Worm (Caenorhabditis elegans): ENCODE data around the gene C03B1.13.

C03B1.13 gene

DNA sequence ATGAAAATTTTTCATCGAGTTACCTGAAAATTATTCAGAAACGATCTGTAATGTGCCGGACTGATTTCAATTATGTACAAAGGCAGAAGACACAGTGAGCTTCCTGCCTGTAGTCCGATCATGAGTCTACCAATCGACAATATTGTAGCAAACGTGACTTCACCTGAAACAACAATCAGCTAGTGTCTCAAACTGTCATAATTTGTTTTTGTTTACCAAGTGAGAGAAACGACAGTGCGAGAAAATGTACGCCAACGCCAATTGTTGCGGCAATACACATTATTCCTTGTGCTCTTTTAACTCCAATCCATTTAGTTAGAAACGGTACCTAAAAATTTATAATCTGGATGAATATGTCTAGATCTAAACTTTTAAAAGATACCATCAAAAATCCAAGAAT is 513 bp downstream of the C03B1.13 start:
- TF ChIP-seq F13C5.2 (tag; optimal IDR thresholded peaks at IDR 0.05) (no peak), tra-4 (tag; optimal IDR thresholded peaks at IDR 0.05) (no peak), ets-7 (tag; optimal IDR thresholded peaks at IDR 0.05) (no peak), B0310.2 (tag; optimal IDR thresholded peaks at IDR 0.05) (no peak), aly-1 (tag; optimal IDR thresholded peaks at IDR 0.05) (no peak), flt-1 (GFP tag; IDR thresholded peaks at IDR 0.05) (no peak), pes-1 (GFP tag; IDR thresholded peaks at IDR 0.05) (no peak)

DNA sequence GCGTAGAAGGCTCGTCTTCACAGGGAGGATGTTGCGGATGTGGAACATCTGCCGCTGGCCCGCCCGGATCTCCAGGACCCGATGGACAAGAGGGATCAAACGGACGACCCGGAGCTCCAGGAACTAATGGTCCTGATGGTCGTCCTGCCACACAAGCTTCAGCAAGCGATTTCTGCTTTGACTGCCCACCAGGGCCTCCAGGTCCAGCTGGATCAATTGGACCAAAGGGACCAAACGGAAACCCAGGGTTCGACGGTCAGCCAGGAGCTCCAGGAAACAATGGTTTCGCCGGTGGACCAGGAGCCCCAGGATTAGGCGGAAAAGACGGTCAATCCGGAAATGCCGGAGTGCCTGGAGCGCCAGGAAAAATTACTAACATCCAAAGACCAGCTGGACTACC is 3.2 kb downstream of the C03B1.13 start:
- no peak for TF ChIP-seq aly-1 (tag; optimal IDR thresholded peaks at IDR 0.05)
- no peak for TF ChIP-seq hmbx-1 (tag; optimal IDR thresholded peaks at IDR 0.05)
- no peak for TF ChIP-seq scrt-1 (GFP tag; IDR thresholded peaks at IDR 0.05)
- no peak for TF ChIP-seq B0310.2 (tag; optimal IDR thresholded peaks at IDR 0.05)
- TF ChIP-seq hmg-4 (GFP tag; optimal IDR thresholded peaks at IDR 0.05) = no peak
- no peak for TF ChIP-seq flt-1 (GFP tag; IDR thresholded peaks at IDR 0.05)
- no peak for TF ChIP-seq ama-1 (optimal IDR thresholded peaks at IDR 0.05)
- TF ChIP-seq tbx-11 (GFP tag; IDR thresholded peaks at IDR 0.05) = no peak
- no peak for TF ChIP-seq sea-1 (GFP tag; conservative IDR thresholded peaks at IDR 0.05)
- TF ChIP-seq hnd-1 (tag; optimal IDR thresholded peaks at IDR 0.05) = no peak
- no peak for TF ChIP-seq tra-4 (tag; optimal IDR thresholded peaks at IDR 0.05)
- no peak for TF ChIP-seq ceh-36 (tag; optimal IDR thresholded peaks at IDR 0.05)
- TF ChIP-seq ets-7 (tag; optimal IDR thresholded peaks at IDR 0.05) = no peak

DNA sequence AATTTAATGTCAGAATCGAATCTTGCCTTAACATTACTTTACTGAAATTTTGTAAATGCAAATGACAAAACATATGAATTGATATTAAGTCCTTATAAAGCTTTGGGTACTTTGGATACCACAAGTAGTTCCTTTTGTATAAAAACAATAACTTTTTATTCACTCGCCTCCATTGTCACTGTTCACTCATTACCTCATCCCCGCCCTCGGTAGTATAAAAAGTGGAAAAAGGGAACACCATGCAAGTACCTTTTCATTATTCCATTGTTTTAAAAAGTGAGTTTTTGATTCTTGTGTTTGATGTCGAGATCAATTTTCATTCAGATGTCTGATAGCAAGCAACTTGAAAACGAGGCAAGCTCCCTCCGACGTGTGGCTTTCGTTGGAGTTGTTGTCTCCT is 3.9 kb downstream of the C03B1.13 start, which contains the start of gene col-171:
Gene col-171 (plus strand): TSS at position 301 of the 400 bp plus-strand sequence.
- TF ChIP-seq B0310.2 (tag; optimal IDR thresholded peaks at IDR 0.05) (no peak), hmbx-1 (tag; optimal IDR thresholded peaks at IDR 0.05) (no peak), ceh-13 (GFP tag; optimal IDR thresholded peaks at IDR 0.05) (no peak)

DNA sequence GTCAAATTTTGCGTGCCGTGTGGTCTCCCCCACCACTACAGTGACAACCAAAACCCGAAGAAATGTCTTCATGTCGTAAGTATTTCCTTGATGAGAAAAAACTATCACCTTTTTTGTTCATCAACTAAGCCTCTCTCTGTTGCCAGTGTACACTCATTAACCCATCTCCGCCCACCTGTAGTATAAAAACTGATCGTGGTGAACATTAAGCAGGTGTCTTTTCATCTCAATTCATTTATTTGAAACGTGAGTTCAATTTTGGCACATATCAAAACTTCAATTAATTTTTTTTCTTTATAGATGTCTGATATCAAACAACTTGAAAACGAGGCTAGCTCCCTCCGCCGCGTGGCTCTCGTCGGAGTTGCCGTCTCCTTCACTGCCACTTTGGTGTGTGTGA is 6.4 kb downstream of the C03B1.13 start, which contains the start of gene col-170:
Gene col-170 (plus strand): TSS at position 301 of the 400 bp plus-strand sequence.
- TF ChIP-seq hnd-1 (tag; optimal IDR thresholded peaks at IDR 0.05) = no peak
- TF ChIP-seq tbx-37 (GFP tag; conservative IDR thresholded peaks at IDR 0.05) = no peak
- TF ChIP-seq sea-1 (GFP tag; conservative IDR thresholded peaks at IDR 0.05) = no peak
- TF ChIP-seq ceh-36 (tag; optimal IDR thresholded peaks at IDR 0.05) = no peak
- TF ChIP-seq hmg-4 (GFP tag; optimal IDR thresholded peaks at IDR 0.05) = no peak
- no peak for TF ChIP-seq scrt-1 (GFP tag; IDR thresholded peaks at IDR 0.05)
- TF ChIP-seq tbx-11 (GFP tag; IDR thresholded peaks at IDR 0.05) = no peak
- TF ChIP-seq aly-1 (tag; optimal IDR thresholded peaks at IDR 0.05) = no peak
- no peak for TF ChIP-seq tra-4 (tag; optimal IDR thresholded peaks at IDR 0.05)
- no peak for TF ChIP-seq F13C5.2 (tag; optimal IDR thresholded peaks at IDR 0.05)
- no peak for TF ChIP-seq ama-1 (optimal IDR thresholded peaks at IDR 0.05)
- TF ChIP-seq B0310.2 (tag; optimal IDR thresholded peaks at IDR 0.05) = no peak
- no peak for TF ChIP-seq ceh-13 (GFP tag; optimal IDR thresholded peaks at IDR 0.05)
- TF ChIP-seq pes-1 (GFP tag; IDR thresholded peaks at IDR 0.05) = no peak

DNA sequence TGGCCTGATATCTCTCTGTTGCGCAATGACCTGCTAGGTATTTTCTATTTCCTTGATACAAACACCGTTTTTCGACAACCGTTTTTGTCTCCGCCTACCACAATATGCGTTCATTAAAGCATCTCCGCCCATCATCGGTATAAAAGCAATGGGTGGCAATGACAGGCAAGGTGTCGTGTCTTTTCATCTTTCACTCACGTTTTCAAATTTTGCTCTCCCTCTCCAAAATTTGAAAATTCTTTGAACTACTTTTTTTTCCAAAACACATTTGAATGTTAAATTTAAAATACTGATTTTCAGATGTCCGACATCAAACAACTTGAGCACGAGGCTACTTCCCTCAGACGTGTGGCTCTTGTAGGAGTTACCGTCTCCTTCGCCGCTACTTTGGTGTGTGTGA is 9.0 kb downstream of the C03B1.13 start, which contains the start of gene col-169:
Gene col-169 (plus strand): TSS at position 301 of the 400 bp plus-strand sequence.
- TF ChIP-seq tbx-11 (GFP tag; IDR thresholded peaks at IDR 0.05) (no peak), B0310.2 (tag; optimal IDR thresholded peaks at IDR 0.05) (no peak), tra-4 (tag; optimal IDR thresholded peaks at IDR 0.05) (no peak), ets-7 (tag; optimal IDR thresholded peaks at IDR 0.05) (no peak), hnd-1 (tag; optimal IDR thresholded peaks at IDR 0.05) (no peak), ama-1 (optimal IDR thresholded peaks at IDR 0.05) (no peak), scrt-1 (GFP tag; IDR thresholded peaks at IDR 0.05) (no peak), F13C5.2 (tag; optimal IDR thresholded peaks at IDR 0.05) (no peak), aly-1 (tag; optimal IDR thresholded peaks at IDR 0.05) (no peak), ceh-36 (tag; optimal IDR thresholded peaks at IDR 0.05) (no peak), sea-1 (GFP tag; conservative IDR thresholded peaks at IDR 0.05) (no peak), ceh-13 (GFP tag; optimal IDR thresholded peaks at IDR 0.05) (no peak), pes-1 (GFP tag; IDR thresholded peaks at IDR 0.05) (no peak), hmg-4 (GFP tag; optimal IDR thresholded peaks at IDR 0.05) (no peak), tbx-37 (GFP tag; conservative IDR thresholded peaks at IDR 0.05) (no peak), hmbx-1 (tag; optimal IDR thresholded peaks at IDR 0.05) (no peak), flt-1 (GFP tag; IDR thresholded peaks at IDR 0.05) (no peak)

DNA sequence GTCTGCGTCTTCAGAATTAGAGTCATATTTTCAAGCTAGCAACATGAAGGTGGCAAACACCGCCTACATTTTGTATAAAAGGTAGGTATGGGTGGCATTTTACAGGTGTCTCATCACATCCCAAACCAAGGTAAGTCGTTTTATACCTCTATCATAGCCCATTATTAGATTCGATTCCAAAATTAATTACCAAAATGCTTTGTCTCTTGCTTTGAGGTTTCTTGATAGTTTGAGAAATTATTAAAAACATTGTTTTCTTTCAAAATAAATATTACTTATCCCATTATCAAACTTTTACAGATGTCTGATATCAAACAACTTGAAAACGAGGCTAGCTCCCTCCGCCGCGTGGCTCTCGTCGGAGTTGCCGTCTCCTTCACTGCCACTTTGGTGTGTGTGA is 11.8 kb downstream of the C03B1.13 start, which contains the start of gene col-168:
Gene col-168 (plus strand): TSS at position 301 of the 400 bp plus-strand sequence.
- TF ChIP-seq hmbx-1 (tag; optimal IDR thresholded peaks at IDR 0.05) (no peak), F13C5.2 (tag; optimal IDR thresholded peaks at IDR 0.05) (no peak), pes-1 (GFP tag; IDR thresholded peaks at IDR 0.05) (no peak), flt-1 (GFP tag; IDR thresholded peaks at IDR 0.05) (no peak), B0310.2 (tag; optimal IDR thresholded peaks at IDR 0.05) (no peak), scrt-1 (GFP tag; IDR thresholded peaks at IDR 0.05) (no peak), tbx-37 (GFP tag; conservative IDR thresholded peaks at IDR 0.05) (no peak), ama-1 (optimal IDR thresholded peaks at IDR 0.05) (no peak), hmg-4 (GFP tag; optimal IDR thresholded peaks at IDR 0.05) (no peak), tbx-11 (GFP tag; IDR thresholded peaks at IDR 0.05) (no peak), ets-7 (tag; optimal IDR thresholded peaks at IDR 0.05) (no peak), hnd-1 (tag; optimal IDR thresholded peaks at IDR 0.05) (no peak), tra-4 (tag; optimal IDR thresholded peaks at IDR 0.05) (no peak), sea-1 (GFP tag; conservative IDR thresholded peaks at IDR 0.05) (no peak), aly-1 (tag; optimal IDR thresholded peaks at IDR 0.05) (no peak), ceh-36 (tag; optimal IDR thresholded peaks at IDR 0.05) (no peak), ceh-13 (GFP tag; optimal IDR thresholded peaks at IDR 0.05) (no peak)

DNA sequence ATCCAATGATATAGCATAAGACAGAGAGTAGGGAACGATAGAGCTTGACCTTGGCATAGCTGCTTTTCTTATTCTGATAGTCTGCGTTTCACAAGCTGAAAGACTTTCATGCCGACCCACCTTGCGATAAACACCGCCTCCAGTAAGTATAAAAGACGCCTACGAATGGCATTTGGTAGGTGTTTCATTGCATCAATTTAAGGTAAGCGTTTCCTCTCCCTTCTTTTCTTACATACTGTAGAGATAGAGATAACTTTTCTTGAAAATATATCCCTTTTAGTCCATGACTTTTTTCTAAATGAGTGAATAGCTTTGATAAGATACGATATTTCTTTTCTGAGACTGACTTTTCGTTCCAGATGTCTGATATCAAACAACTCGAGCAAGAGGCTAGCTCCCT is 14.7 kb downstream of the C03B1.13 start, which contains the start of gene col-167:
Gene col-167 (plus strand): TSS at position 360 of the 400 bp plus-strand sequence.
- TF ChIP-seq hmbx-1 (tag; optimal IDR thresholded peaks at IDR 0.05) (no peak), sea-1 (GFP tag; conservative IDR thresholded peaks at IDR 0.05) (no peak), ets-7 (tag; optimal IDR thresholded peaks at IDR 0.05) (no peak), flt-1 (GFP tag; IDR thresholded peaks at IDR 0.05) (no peak), F13C5.2 (tag; optimal IDR thresholded peaks at IDR 0.05) (no peak), pes-1 (GFP tag; IDR thresholded peaks at IDR 0.05) (no peak), ceh-36 (tag; optimal IDR thresholded peaks at IDR 0.05) (no peak), aly-1 (tag; optimal IDR thresholded peaks at IDR 0.05) (no peak), B0310.2 (tag; optimal IDR thresholded peaks at IDR 0.05) (no peak), tbx-37 (GFP tag; conservative IDR thresholded peaks at IDR 0.05) (no peak), ceh-13 (GFP tag; optimal IDR thresholded peaks at IDR 0.05) (no peak), tra-4 (tag; optimal IDR thresholded peaks at IDR 0.05) (no peak)
